Fruit fly (Drosophila melanogaster) whole organism, embryonic: ENCODE data around the gene Mms19.

Experiments used
- Abd-B ChIP-seq: fragments of 200-800 bp; sonication (Bioruptor generic); optimal IDR thresholded peaks from 2 replicates; lab custom pipeline; 2018; ENCODE audit warnings: missing biosample characterization, mild to moderate bottlenecking, missing genetic modification characterization, moderate library complexity
- BtbVII ChIP-seq: fragments of 200-800 bp; sonication (Bioruptor generic); optimal IDR thresholded peaks from 3 replicates; lab custom pipeline; 2017; ENCODE audit warnings: missing biosample characterization, mild to moderate bottlenecking, missing genetic modification characterization
- CG11456 ChIP-seq: fragments of 200-800 bp; sonication (Bioruptor generic); IDR thresholded peaks from 3 replicates; pipeline ENCODE4 v1.3.6; 2022; ENCODE audit warnings: missing biosample characterization, missing genetic modification characterization
- CG12942 ChIP-seq: fragments of 200-800 bp; sonication (Bioruptor generic); optimal IDR thresholded peaks from 3 replicates; lab custom pipeline; 2016; ENCODE audit warnings: missing biosample characterization, missing genetic modification characterization
- CG13296 ChIP-seq: fragments of 200-800 bp; sonication (Bioruptor generic); optimal IDR thresholded peaks from 3 replicates; lab custom pipeline; 2018; ENCODE audit warnings: missing biosample characterization, mild to moderate bottlenecking, missing genetic modification characterization
- CG14965 ChIP-seq: fragments of 200-800 bp; sonication (Bioruptor generic); optimal IDR thresholded peaks from 2 replicates; lab custom pipeline; 2016; ENCODE audit warnings: missing biosample characterization, missing genetic modification characterization, borderline replicate concordance
- CG17186 ChIP-seq: fragments of 200-800 bp; sonication (Bioruptor generic); optimal IDR thresholded peaks from 3 replicates; lab custom pipeline; 2017; ENCODE audit warnings: missing biosample characterization, missing genetic modification reagents, missing genetic modification characterization
- CG17385 ChIP-seq: fragments of 200-800 bp; sonication (Bioruptor generic); optimal IDR thresholded peaks from 3 replicates; lab custom pipeline; 2018; ENCODE audit warnings: missing biosample characterization, mild to moderate bottlenecking, missing genetic modification characterization
- CG2116 ChIP-seq: fragments of 200-800 bp; sonication (Bioruptor generic); optimal IDR thresholded peaks from 3 replicates; lab custom pipeline; 2018; ENCODE audit warnings: missing biosample characterization, mild to moderate bottlenecking, missing genetic modification characterization
- CG2875 ChIP-seq: fragments of 200-800 bp; sonication (Bioruptor generic); optimal IDR thresholded peaks from 2 replicates; lab custom pipeline; 2017; ENCODE audit warnings: missing biosample characterization, mild to moderate bottlenecking, missing genetic modification characterization, missing genetic modification reagents
- CG3163 ChIP-seq: fragments of 200-800 bp; sonication (Bioruptor generic); optimal IDR thresholded peaks from 3 replicates; lab custom pipeline; 2016; ENCODE audit warnings: missing biosample characterization, missing genetic modification characterization
- CG4424 ChIP-seq: fragments of 200-800 bp; sonication (Bioruptor generic); optimal IDR thresholded peaks from 3 replicates; lab custom pipeline; 2016; ENCODE audit warnings: missing biosample characterization, missing genetic modification characterization
- CG5180 ChIP-seq: fragments of 200-800 bp; sonication (Bioruptor generic); optimal IDR thresholded peaks from 3 replicates; lab custom pipeline; 2017; ENCODE audit warnings: missing biosample characterization, missing genetic modification characterization, mild to moderate bottlenecking, moderate library complexity, missing genetic modification reagents
- CG7556 ChIP-seq: fragments of 200-800 bp; sonication (Bioruptor generic); optimal IDR thresholded peaks from 2 replicates; lab custom pipeline; 2017; ENCODE audit warnings: missing biosample characterization, mild to moderate bottlenecking, missing genetic modification characterization
- CG7745 ChIP-seq: fragments of 200-800 bp; sonication (Bioruptor generic); optimal IDR thresholded peaks from 2 replicates; lab custom pipeline; 2018; ENCODE audit warnings: missing biosample characterization, mild to moderate bottlenecking, missing genetic modification characterization, moderate library complexity
- CG8924 ChIP-seq: fragments of 200-800 bp; optimal IDR thresholded peaks from 3 replicates; lab custom pipeline; 2019; ENCODE audit warnings: missing biosample characterization, mild to moderate bottlenecking, missing genetic modification characterization, moderate library complexity
- CG9437 ChIP-seq: fragments of 200-800 bp; sonication (Bioruptor generic); optimal IDR thresholded peaks from 2 replicates; lab custom pipeline; 2018; ENCODE audit warnings: missing biosample characterization, mild to moderate bottlenecking, missing genetic modification characterization
- CG9817 ChIP-seq: fragments of 200-800 bp; sonication (Bioruptor generic); optimal IDR thresholded peaks from 2 replicates; lab custom pipeline; 2018; ENCODE audit warnings: missing biosample characterization, mild to moderate bottlenecking, missing genetic modification characterization, moderate library complexity
- CG9876 ChIP-seq: fragments of 200-800 bp; sonication (Bioruptor generic); optimal IDR thresholded peaks from 2 replicates; lab custom pipeline; 2016; ENCODE audit warnings: missing biosample characterization, missing genetic modification characterization
- CG9932 ChIP-seq: fragments of 200-800 bp; sonication (Bioruptor generic); IDR thresholded peaks from 2 replicates; pipeline ENCODE4 v1.3.6; 2022; ENCODE audit warnings: missing biosample characterization, missing genetic modification characterization
- CrebB ChIP-seq: fragments of 200-800 bp; sonication (Bioruptor generic); optimal IDR thresholded peaks from 3 replicates; lab custom pipeline; 2018; ENCODE audit warnings: missing biosample characterization, mild to moderate bottlenecking, missing genetic modification characterization
- D ChIP-seq, 2 experiments: fragments of 200-800 bp in 1 of 2; fragments of >200 bp in 1 of 2; sonication (Bioruptor generic) in 1 of 2; optimal IDR thresholded peaks; 2 replicates in 1 of 2; 3 replicates in 1 of 2; lab custom pipeline; 2017; ENCODE audit warnings: mild to moderate bottlenecking in 1 of 2, missing biosample characterization in 1 of 2, missing genetic modification characterization in 1 of 2, missing genetic modification reagents in 1 of 2
- D19B ChIP-seq: fragments of 200-800 bp; sonication (Bioruptor generic); optimal IDR thresholded peaks from 2 replicates; lab custom pipeline; 2017; ENCODE audit warnings: missing biosample characterization, mild to moderate bottlenecking, missing genetic modification characterization
- Dll ChIP-seq: fragments of 200-800 bp; sonication (Bioruptor generic); IDR thresholded peaks from 4 replicates; pipeline ENCODE4 v1.3.6; 2022; ENCODE audit warnings: missing biosample characterization, missing genetic modification characterization; ENCODE audit not compliant: partially characterized antibody
- Ets65A ChIP-seq: fragments of 200-800 bp; sonication (Bioruptor generic); peaks from one replicate; lab custom pipeline; 2016; ENCODE audit warnings: missing biosample characterization, missing genetic modification characterization
- Gsc ChIP-seq: fragments of 200-800 bp; sonication (Bioruptor generic); IDR thresholded peaks from 2 replicates; pipeline ENCODE4 v1.3.6; 2022; ENCODE audit warnings: missing biosample characterization, missing genetic modification characterization
- Hmx ChIP-seq: fragments of 200-800 bp; sonication (Bioruptor generic); optimal IDR thresholded peaks from 2 replicates; lab custom pipeline; 2016; ENCODE audit warnings: missing biosample characterization, missing genetic modification characterization
- Oaz ChIP-seq: fragments of 200-800 bp; sonication (Bioruptor generic); IDR thresholded peaks from 2 replicates; pipeline ENCODE4 v1.3.6; 2022; ENCODE audit warnings: missing biosample characterization, missing genetic modification characterization
- Pdp1 ChIP-seq, 2 experiments: fragments of 200-800 bp; sonication (Bioruptor generic); optimal IDR thresholded peaks; 3 replicates each; lab custom pipeline; 2016; ENCODE audit warnings: missing biosample characterization in 2 of 2, missing genetic modification characterization in 2 of 2, mild to moderate bottlenecking in 1 of 2, moderate library complexity in 1 of 2
- Rfx ChIP-seq: fragments of 200-800 bp; sonication (Bioruptor generic); IDR thresholded peaks from 2 replicates; pipeline ENCODE4 v1.3.6; 2022; ENCODE audit warnings: missing biosample characterization, missing genetic modification characterization
- al ChIP-seq: fragments of 200-800 bp; sonication (Bioruptor generic); IDR thresholded peaks from 2 replicates; pipeline ENCODE4 v1.3.6; 2022; ENCODE audit warnings: missing biosample characterization, missing genetic modification characterization
- ara ChIP-seq: fragments of 200-800 bp; sonication (Bioruptor generic); IDR thresholded peaks from 2 replicates; pipeline ENCODE4 v1.3.6; 2022; ENCODE audit warnings: missing biosample characterization, missing genetic modification characterization
- bigmax ChIP-seq: fragments of 200-800 bp; sonication (Bioruptor generic); optimal IDR thresholded peaks from 2 replicates; lab custom pipeline; 2018; ENCODE audit warnings: missing biosample characterization, mild to moderate bottlenecking, missing genetic modification characterization
- ftz-f1 ChIP-seq: fragments of 200-800 bp; sonication (Bioruptor generic); optimal IDR thresholded peaks from 2 replicates; lab custom pipeline; 2016; ENCODE audit warnings: missing biosample characterization, missing genetic modification characterization
- grau ChIP-seq: fragments of 200-800 bp; optimal IDR thresholded peaks from 3 replicates; lab custom pipeline; 2019; ENCODE audit warnings: missing biosample characterization, mild to moderate bottlenecking, missing genetic modification characterization, moderate library complexity
- grn ChIP-seq: fragments of 200-800 bp; sonication (Bioruptor generic); optimal IDR thresholded peaks from 3 replicates; lab custom pipeline; 2017; ENCODE audit warnings: missing biosample characterization, missing genetic modification characterization
- hb ChIP-seq: fragments of 200-800 bp; sonication (Bioruptor generic); IDR thresholded peaks from 3 replicates; pipeline ENCODE4 v1.3.6; 2022; ENCODE audit warnings: missing biosample characterization, missing genetic modification characterization; ENCODE audit not compliant: partially characterized antibody
- hkb ChIP-seq, 2 experiments: fragments of 200-800 bp in 1 of 2; fragments of >200 bp in 1 of 2; sonication (Bioruptor generic) in 1 of 2; IDR thresholded peaks in 1 of 2; optimal IDR thresholded peaks in 1 of 2; 2 replicates each; pipeline versions ENCODE4 v1.3.6 to Lab custom; 2017 to 2022; ENCODE audit warnings: missing biosample characterization in 1 of 2, missing genetic modification characterization in 1 of 2
- ken ChIP-seq: fragments of 200-800 bp; sonication (Bioruptor generic); IDR thresholded peaks from 3 replicates; pipeline ENCODE4 v1.3.6; 2022; ENCODE audit warnings: missing biosample characterization, missing genetic modification characterization
- kni ChIP-seq: fragments of 200-800 bp; sonication (Bioruptor generic); optimal IDR thresholded peaks from 3 replicates; lab custom pipeline; 2017; ENCODE audit warnings: mild to moderate bottlenecking, missing biosample characterization, missing genetic modification reagents, missing genetic modification characterization
- lola ChIP-seq, 3 experiments: fragments of >200 bp in 2 of 3; fragments of 200-800 bp in 1 of 3; sonication (Bioruptor generic) in 1 of 3; optimal IDR thresholded peaks; 2 replicates each; lab custom pipeline; 2017 to 2019; ENCODE audit warnings: missing biosample characterization in 3 of 3, missing genetic modification characterization in 3 of 3, mild to moderate bottlenecking in 1 of 3, moderate library complexity in 1 of 3
- ranshi ChIP-seq: fragments of 200-800 bp; sonication (Bioruptor generic); IDR thresholded peaks from 2 replicates; pipeline ENCODE4 v1.3.6; 2022; ENCODE audit warnings: missing biosample characterization, missing genetic modification characterization
- rib ChIP-seq: fragments of 200-800 bp; sonication (Bioruptor generic); IDR thresholded peaks from 2 replicates; pipeline ENCODE4 v1.3.6; 2022; ENCODE audit warnings: missing biosample characterization, missing genetic modification characterization
- seq ChIP-seq: fragments of 200-800 bp; sonication (Bioruptor generic); IDR thresholded peaks from 2 replicates; pipeline ENCODE4 v1.3.6; 2022; ENCODE audit warnings: missing biosample characterization, missing genetic modification characterization
- tll ChIP-seq, 2 experiments: fragments of 200-800 bp in 1 of 2; fragments of >200 bp in 1 of 2; sonication (Bioruptor generic) in 1 of 2; optimal IDR thresholded peaks; 2 replicates each; lab custom pipeline; 2017 to 2019; ENCODE audit warnings: missing biosample characterization in 2 of 2, missing genetic modification characterization in 2 of 2, mild to moderate bottlenecking in 1 of 2, moderate library complexity in 1 of 2
- trh ChIP-seq: fragments of 200-800 bp; sonication (Bioruptor generic); optimal IDR thresholded peaks from 2 replicates; lab custom pipeline; 2016; ENCODE audit warnings: missing biosample characterization, missing genetic modification characterization
- unc-4 ChIP-seq: fragments of 200-800 bp; sonication (Bioruptor generic); IDR thresholded peaks from 2 replicates; pipeline ENCODE4 v1.3.6; 2022; ENCODE audit warnings: missing biosample characterization, missing genetic modification characterization; ENCODE audit not compliant: partially characterized antibody

Mms19 gene

DNA sequence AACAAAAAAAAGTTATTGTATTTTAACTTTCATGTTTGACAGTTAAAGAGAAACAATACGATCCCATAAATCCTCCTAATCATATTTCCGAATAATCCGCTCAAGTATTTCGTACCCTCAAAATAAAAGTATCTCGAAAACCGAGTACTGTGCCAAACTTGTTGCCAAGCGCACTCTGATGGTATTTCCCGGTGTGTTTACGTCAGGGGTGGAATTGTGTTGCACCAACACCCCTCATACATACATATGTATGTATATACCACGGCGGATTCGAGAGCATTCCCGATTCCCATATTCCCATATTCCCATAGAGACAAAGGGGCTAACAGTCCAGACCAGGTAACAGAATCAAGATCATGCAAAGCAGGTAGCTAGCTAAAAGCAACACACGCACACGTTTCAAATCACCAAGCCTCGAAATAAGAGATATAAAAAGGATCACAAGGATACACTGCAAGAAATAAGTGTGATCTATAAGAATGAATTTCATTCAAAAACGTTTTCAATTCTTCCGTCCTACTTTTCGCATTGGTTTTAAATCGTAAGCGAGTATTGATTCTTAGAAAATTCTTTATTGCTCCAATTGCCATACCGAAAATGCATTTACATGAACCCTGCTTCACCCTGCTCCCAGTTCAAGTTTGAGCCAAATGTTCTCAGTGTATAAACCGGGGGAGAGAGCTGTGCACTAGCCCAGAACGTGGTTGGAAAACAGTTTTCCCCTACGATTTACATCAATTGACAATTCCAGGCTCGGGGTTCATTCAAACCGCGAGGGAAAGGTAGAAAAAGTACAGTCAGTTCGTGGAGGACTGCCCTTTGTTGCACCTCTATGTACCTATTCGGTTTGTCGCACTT is 20.2 kb upstream of the Mms19 start (continued):
- no peak for TF ChIP-seq CG11456 (GFP tag; lab: Robert Waterston, UW)
- TF ChIP-seq CG5180 (GFP tag; lab: Kevin White, UChicago), result peak; percentile 36
- TF ChIP-seq ken (GFP tag; lab: Robert Waterston, UW), result no peak
- TF ChIP-seq BtbVII (GFP tag; lab: Kevin White, UChicago), result no peak
- TF ChIP-seq CG4424 (GFP tag; lab: Kevin White, UChicago), result peak; percentile 85
- TF ChIP-seq CG3163 (GFP tag; lab: Kevin White, UChicago), result peak; percentile 56
- TF ChIP-seq al (GFP tag; lab: Robert Waterston, UW), result no peak
- no peak for TF ChIP-seq ftz-f1 (GFP tag; lab: Kevin White, UChicago)
- TF ChIP-seq tll (GFP tag; optimal IDR thresholded peaks at IDR 0.05; lab: Kevin White, UChicago), result peak in 1 of 2 experiments; percentile 44
- TF ChIP-seq trh (GFP tag; lab: Kevin White, UChicago), result peak; percentile 53
- peak; percentile 23 for TF ChIP-seq CG17385 (GFP tag; lab: Kevin White, UChicago)
- TF ChIP-seq unc-4, result no peak
- peak; percentile 56; the same call in 1 of the 2 replicates for TF ChIP-seq Gsc (GFP tag; lab: Robert Waterston, UW)
- TF ChIP-seq rib (GFP tag; lab: Robert Waterston, UW), result no peak
- no peak for TF ChIP-seq D19B (GFP tag; lab: Kevin White, UChicago)
- peak; percentile 59; the same call in 1 of the 2 replicates for TF ChIP-seq ranshi (GFP tag; lab: Robert Waterston, UW)
- peak; percentile 3 for TF ChIP-seq CG9437 (GFP tag; lab: Kevin White, UChicago)
- TF ChIP-seq hkb (optimal IDR thresholded peaks at IDR 0.05; lab: Kevin White, UChicago), result no peak
- peak; percentile 40; the same call in 1 of the 2 replicates for TF ChIP-seq hkb (GFP tag; IDR thresholded peaks at IDR 0.05; lab: Robert Waterston, UW)
- TF ChIP-seq Hmx (GFP tag; lab: Kevin White, UChicago), result no peak
- peak; percentile 90 for TF ChIP-seq ara (GFP tag; lab: Robert Waterston, UW)
- peak; percentile 97 for TF ChIP-seq Ets65A (GFP tag; lab: Kevin White, UChicago)
- peak; percentile 51 for TF ChIP-seq grn (GFP tag; lab: Kevin White, UChicago)
- TF ChIP-seq CG7556 (GFP tag; lab: Kevin White, UChicago), result peak; percentile 78
- TF ChIP-seq kni (GFP tag; lab: Kevin White, UChicago), result peak; percentile 97
- no peak for TF ChIP-seq Rfx (GFP tag; lab: Robert Waterston, UW)
- no peak for TF ChIP-seq hb (GFP tag; lab: Robert Waterston, UW)
- TF ChIP-seq lola (GFP tag; optimal IDR thresholded peaks at IDR 0.05; lab: Kevin White, UChicago), result peak in 1 of 3 experiments; percentile 96
- TF ChIP-seq seq (GFP tag; lab: Robert Waterston, UW), result no peak
- peak; percentile 71 for TF ChIP-seq CG2875 (GFP tag; lab: Kevin White, UChicago)
- no peak for TF ChIP-seq bigmax (GFP tag; lab: Kevin White, UChicago)
- no peak for TF ChIP-seq CG9932
- TF ChIP-seq CrebB, result peak; percentile 47
- TF ChIP-seq CG12942, result peak; percentile 60
- no peak for TF ChIP-seq Oaz (GFP tag; lab: Robert Waterston, UW)
- TF ChIP-seq CG17186 (GFP tag; lab: Kevin White, UChicago), result peak; percentile 14
- no peak for TF ChIP-seq D (optimal IDR thresholded peaks at IDR 0.05; lab: Kevin White, UChicago)
- peak; percentile 78 for TF ChIP-seq D (GFP tag; optimal IDR thresholded peaks at IDR 0.05; lab: Kevin White, UChicago)
- peak; percentile 89 for TF ChIP-seq CG8924
- peak; percentile 76 for TF ChIP-seq grau
- TF ChIP-seq Dll (GFP tag; lab: Robert Waterston, UW), result no peak
- peak; percentile 30 for TF ChIP-seq CG2116
- TF ChIP-seq CG14965 (GFP tag; lab: Kevin White, UChicago), result peak; percentile 41
- peak; percentile 6 for TF ChIP-seq CG9876 (GFP tag; lab: Kevin White, UChicago)
- TF ChIP-seq Abd-B, result peak; percentile 74
- TF ChIP-seq CG7745 (tag; lab: Kevin White, UChicago), result peak; percentile 52
- no peak for TF ChIP-seq CG13296
- no peak for TF ChIP-seq CG9817
- peak; percentile 64 to 67 for TF ChIP-seq Pdp1 (GFP tag; optimal IDR thresholded peaks at IDR 0.05; lab: Kevin White, UChicago)
